Worm (Caenorhabditis elegans) whole organism, L1 larva: ENCODE results near the gene C35B1.2.

Source experiments
- efl-1 ChIP-seq, 4 experiments: fragments of 150-350 bp; optimal IDR thresholded peaks in 3 of 4; peaks in 1 of 4; 1 replicate in 1 of 4; 2 replicates in 3 of 4; lab custom pipeline; 2014; ENCODE audit warnings: missing biosample characterization in 2 of 4, missing genetic modification characterization in 2 of 4, missing genetic modification reagents in 2 of 4
- elt-2 ChIP-seq: sonication (generic microtip); optimal IDR thresholded peaks from 2 replicates; lab custom pipeline; 2016; ENCODE audit warnings: missing genetic modification characterization, mild to moderate bottlenecking, inconsistent platforms, missing compliant biosample characterization, missing genetic modification reagents
- unc-86 ChIP-seq: sonication (generic microtip); optimal IDR thresholded peaks from 2 replicates; lab custom pipeline; 2016; ENCODE audit warnings: missing genetic modification characterization, missing compliant biosample characterization
- xbp-1 ChIP-seq: sonication (generic microtip); optimal IDR thresholded peaks from 2 replicates; lab custom pipeline; 2016; ENCODE audit warnings: missing genetic modification characterization, missing compliant biosample characterization

Gene C35B1.2

DNA sequence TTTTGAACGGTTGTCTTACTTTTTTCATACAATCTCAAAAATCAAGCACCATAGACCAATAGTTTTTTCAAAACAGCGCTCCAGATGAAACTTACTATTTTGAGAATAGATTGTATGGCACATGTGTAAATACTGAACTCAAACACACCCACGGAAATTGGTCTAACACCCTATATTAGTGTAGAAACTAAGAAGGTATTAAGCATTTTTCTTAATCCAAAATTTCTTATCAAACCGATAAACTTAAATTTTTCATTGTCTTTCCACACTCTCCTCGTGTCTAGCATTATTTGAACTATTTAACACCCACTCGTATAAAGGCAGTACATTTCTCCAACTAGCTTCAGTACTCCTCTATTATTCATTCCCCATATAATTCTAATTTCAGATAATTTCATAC is 64.1 kb downstream of the C35B1.2 start:
- no peak for TF ChIP-seq unc-86 (tag; lab: Kevin White, UChicago)
- peak; percentile 58 for TF ChIP-seq elt-2 (tag; lab: Kevin White, UChicago)
- TF ChIP-seq efl-1 (optimal IDR thresholded peaks at IDR 0.05; lab: Kevin White, UChicago), result no peak
- TF ChIP-seq efl-1 (GFP tag; optimal IDR thresholded peaks at IDR 0.05 in 1 of 2; lab: Kevin White, UChicago), result peak in 1 of 2 experiments; percentile 57

DNA sequence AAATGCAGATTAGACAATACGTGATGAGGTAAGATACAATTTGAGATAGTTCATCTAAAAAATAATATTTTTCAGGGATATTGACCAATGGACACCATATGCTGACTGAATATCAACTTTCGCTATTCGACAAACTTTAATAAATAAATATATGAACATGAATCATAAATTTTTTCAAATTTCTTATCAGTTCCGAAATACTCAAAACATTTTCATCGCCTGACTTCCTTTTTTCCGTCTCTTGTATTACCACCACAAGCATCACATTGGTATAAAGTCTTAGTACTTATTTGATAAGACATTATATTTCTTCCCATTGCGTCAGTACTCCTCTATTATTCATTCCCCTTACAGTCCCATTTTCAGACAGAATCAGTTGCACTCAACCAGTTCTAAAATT is 66.1 kb downstream of the C35B1.2 start, which contains the start of the genes K08D10.10 and R07C12.1:
TSS of gene K08D10.10 (plus strand) at position 93 of the 400 bp plus-strand sequence.
TSS of gene R07C12.1 (plus strand) at position 314 of the 400 bp plus-strand sequence.
- TF ChIP-seq elt-2 (tag; lab: Kevin White, UChicago) (peak; percentile 79), xbp-1 (no peak)
